Worm (Caenorhabditis elegans) whole organism, L2 larva: Measurements from ENCODE around the gene Y53F4B.19.

ENCODE experiments used
- R02D3.7 ChIP-seq: fragments of 150-350 bp; optimal IDR thresholded peaks from 2 replicates; lab custom pipeline; 2014; ENCODE audit warnings: missing biosample characterization, missing genetic modification characterization
- ZK546.5 ChIP-seq: sonication (generic microtip); optimal IDR thresholded peaks from 2 replicates; lab custom pipeline; 2017; ENCODE audit warnings: missing biosample characterization, missing genetic modification characterization
- ama-1 ChIP-seq: fragments of 150-350 bp; optimal IDR thresholded peaks from 2 replicates; lab custom pipeline; 2018; ENCODE audit warnings: inconsistent platforms
- ceh-16 ChIP-seq: fragments of 150-350 bp; optimal IDR thresholded peaks from 2 replicates; lab custom pipeline; 2014; ENCODE audit warnings: missing biosample characterization, missing genetic modification characterization
- elt-3 ChIP-seq: sonication (generic microtip); optimal IDR thresholded peaks from 2 replicates; lab custom pipeline; 2017; ENCODE audit warnings: missing biosample characterization, missing genetic modification characterization
- fos-1 ChIP-seq: fragments of 150-350 bp; optimal IDR thresholded peaks from 2 replicates; lab custom pipeline; 2014; ENCODE audit warnings: missing biosample characterization, missing genetic modification characterization
- lsy-2 ChIP-seq, 2 experiments: fragments of 150-350 bp in 1 of 2; sonication (generic microtip) in 1 of 2; optimal IDR thresholded peaks; 2 replicates each; lab custom pipeline; 2014 to 2017; ENCODE audit warnings: missing biosample characterization in 2 of 2, missing genetic modification characterization in 2 of 2
- nhr-12 ChIP-seq: fragments of 150-350 bp; optimal IDR thresholded peaks from 2 replicates; lab custom pipeline; 2014; ENCODE audit warnings: missing biosample characterization, missing genetic modification characterization
- skn-1 ChIP-seq: sonication (generic microtip); optimal IDR thresholded peaks from 2 replicates; lab custom pipeline; 2017; ENCODE audit warnings: missing biosample characterization, missing genetic modification characterization
- snpc-4 ChIP-seq: fragments of 150-350 bp; optimal IDR thresholded peaks from 2 replicates; lab custom pipeline; 2014; ENCODE audit warnings: missing biosample characterization, missing genetic modification characterization
- unc-62 ChIP-seq: fragments of 150-350 bp; optimal IDR thresholded peaks from 2 replicates; lab custom pipeline; 2014; ENCODE audit warnings: missing biosample characterization, missing genetic modification reagents, missing genetic modification characterization
- ztf-4 ChIP-seq: fragments of 150-350 bp; optimal IDR thresholded peaks from 2 replicates; lab custom pipeline; 2014; ENCODE audit warnings: missing biosample characterization, missing genetic modification characterization

- TF ChIP-seq R02D3.7 (tag; lab: Kevin White, UChicago), result no peak
- TF ChIP-seq ama-1, result no peak
- no peak for TF ChIP-seq ZK546.5 (tag; lab: Kevin White, UChicago)
- TF ChIP-seq unc-62, result no peak
- TF ChIP-seq lsy-2 (tag; optimal IDR thresholded peaks at IDR 0.05; lab: Kevin White, UChicago), result no peak
- no peak for TF ChIP-seq elt-3 (tag; lab: Kevin White, UChicago)
- TF ChIP-seq ztf-4 (tag; lab: Kevin White, UChicago), result no peak
- TF ChIP-seq snpc-4 (tag; lab: Kevin White, UChicago), result no peak
- TF ChIP-seq ceh-16 (tag; lab: Kevin White, UChicago), result no peak
- no peak for TF ChIP-seq fos-1 (tag; lab: Kevin White, UChicago)
- TF ChIP-seq nhr-12, result no peak
- TF ChIP-seq skn-1 (tag; lab: Kevin White, UChicago), result no peak
Measured at ce11 chrII:15109844-15110243, 33.1 kb downstream of the Y53F4B.19 start, which contains the start of gene Y53F4B.39.
